Worm (Caenorhabditis elegans) whole organism, young adult: ENCODE data around the gene erfa-1.

Experiments used
- attf-6 ChIP-seq: fragments of 200-800 bp; sonication (Bioruptor generic); IDR thresholded peaks from 2 replicates; pipeline ENCODE4 v1.3.6; 2022; ENCODE audit warnings: missing genetic modification reagents, missing genetic modification characterization, missing compliant biosample characterization
- hsf-1 ChIP-seq: fragments of 200-800 bp; sonication (Bioruptor generic); IDR thresholded peaks from 2 replicates; pipeline ENCODE4 v1.3.6; 2022; ENCODE audit warnings: missing genetic modification reagents, missing genetic modification characterization, missing compliant biosample characterization
- nhr-90 ChIP-seq: sonication (generic microtip); optimal IDR thresholded peaks from 2 replicates; lab custom pipeline; 2016; ENCODE audit warnings: missing genotype, mild to moderate bottlenecking, missing genetic modification characterization, missing compliant biosample characterization
- pha-4 ChIP-seq: fragments of 150-350 bp; sonication (generic microtip); optimal IDR thresholded peaks from 2 replicates; lab custom pipeline; 2014; ENCODE audit warnings: missing biosample characterization, missing genetic modification reagents, missing genetic modification characterization
- rcor-1 ChIP-seq: fragments of 200-800 bp; sonication (Bioruptor generic); IDR thresholded peaks from 2 replicates; pipeline ENCODE4 v1.3.6; 2022; ENCODE audit warnings: missing genetic modification reagents, missing genetic modification characterization, missing compliant biosample characterization

DNA sequence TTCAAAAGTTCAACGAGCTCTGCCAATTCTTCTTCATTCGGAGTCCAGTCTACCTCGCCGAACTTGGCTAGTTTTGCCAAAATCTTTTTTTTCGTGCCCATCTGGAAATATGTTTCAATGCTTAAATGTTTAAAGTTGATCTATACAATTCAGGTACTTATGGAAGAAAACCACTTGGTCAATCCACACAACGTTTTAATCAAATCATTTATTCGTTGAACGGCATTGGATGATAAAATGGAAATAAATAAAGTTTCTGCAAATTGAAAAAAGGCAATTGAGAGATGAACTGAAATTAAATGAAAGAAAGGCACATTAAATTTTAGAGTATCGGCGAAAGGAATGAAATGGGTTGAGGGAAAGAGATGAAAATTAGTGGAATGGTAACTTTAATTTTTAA, 9.9 kb upstream of the erfa-1 start, which contains the start of gene urb-1:
- no peak for TF ChIP-seq rcor-1
- no peak for TF ChIP-seq attf-6 (GFP tag; lab: Robert Waterston, UW)
- TF ChIP-seq nhr-90 = no peak
- TF ChIP-seq pha-4 (tag; lab: Kevin White, UChicago) = no peak
- no peak for TF ChIP-seq hsf-1 (GFP tag; lab: Robert Waterston, UW)
